Worm (Caenorhabditis elegans) whole organism, midembryonic: ENCODE measurements around the gene cyn-6.

Experiments used
- T22C8.4 ChIP-seq: fragments of 200-800 bp; sonication (Bioruptor generic); IDR thresholded peaks from 2 replicates; pipeline ENCODE4 v1.3.6; 2022; ENCODE audit warnings: missing genetic modification characterization, missing compliant biosample characterization
- cog-1 ChIP-seq: sonication (generic microtip); optimal IDR thresholded peaks from 2 replicates; lab custom pipeline; 2016; ENCODE audit warnings: missing genetic modification characterization, missing compliant biosample characterization
- flt-1 ChIP-seq: fragments of 200-800 bp; sonication (Bioruptor generic); IDR thresholded peaks from 2 replicates; pipeline ENCODE4 v1.3.6; 2022; ENCODE audit warnings: missing genetic modification characterization, missing compliant biosample characterization
- klf-2 ChIP-seq: fragments of 200-800 bp; sonication (Bioruptor generic); conservative IDR thresholded peaks from 2 replicates; pipeline ENCODE4 v1.3.6; 2022; ENCODE audit warnings: missing genetic modification reagents, missing genetic modification characterization, missing compliant biosample characterization
- ztf-29 ChIP-seq: fragments of 200-800 bp; sonication (Bioruptor generic); IDR thresholded peaks from 2 replicates; pipeline ENCODE4 v1.3.6; 2022; ENCODE audit warnings: missing genetic modification reagents, missing genetic modification characterization, missing compliant biosample characterization

ce11 chrIII:793595-793994, 20.4 kb downstream of the cyn-6 start, which contains the start of gene snt-2:
- TF ChIP-seq klf-2, result no peak
- no peak for TF ChIP-seq cog-1 (tag; lab: Kevin White, UChicago)
- 0 out of 2 replicates have a peak, but pooled peaks have one; percentile 41 for TF ChIP-seq flt-1 (GFP tag; lab: Robert Waterston, UW)
- TF ChIP-seq T22C8.4 (GFP tag; lab: Robert Waterston, UW), result no peak
- no peak for TF ChIP-seq ztf-29 (GFP tag; lab: Robert Waterston, UW)
